Worm (Caenorhabditis elegans) whole organism, young adult: ENCODE data around the gene fbxa-179.

Experiments used
- B0035.1 ChIP-seq: sonication (generic microtip); optimal IDR thresholded peaks from 2 replicates; lab custom pipeline; 2016; ENCODE audit warnings: missing genetic modification characterization, mild to moderate bottlenecking, missing compliant biosample characterization, missing genotype, missing genetic modification reagents
- B0336.3 ChIP-seq: fragments of 200-800 bp; sonication (Bioruptor generic); IDR thresholded peaks from 2 replicates; pipeline ENCODE4 v1.3.6; 2022; ENCODE audit warnings: missing genetic modification characterization, missing compliant biosample characterization
- D2030.7 ChIP-seq: fragments of 200-800 bp; sonication (Bioruptor generic); IDR thresholded peaks from 2 replicates; pipeline ENCODE4 v1.3.6; 2022; ENCODE audit warnings: missing genetic modification reagents, missing genetic modification characterization, missing compliant biosample characterization
- F22D6.2 ChIP-seq: sonication (generic microtip); optimal IDR thresholded peaks from 2 replicates; lab custom pipeline; 2016; ENCODE audit warnings: mild to moderate bottlenecking, missing genetic modification characterization, missing compliant biosample characterization
- F23B12.7 ChIP-seq: sonication (generic microtip); optimal IDR thresholded peaks from 2 replicates; lab custom pipeline; 2017; ENCODE audit warnings: missing genetic modification characterization, mild to moderate bottlenecking, missing compliant biosample characterization, antibody characterized with exemption, moderate library complexity; ENCODE audit not compliant: insufficient read depth
- F39B2.1 ChIP-seq: fragments of 200-800 bp; sonication (Bioruptor generic); IDR thresholded peaks from 2 replicates; pipeline ENCODE4 v1.3.6; 2022; ENCODE audit warnings: missing genetic modification reagents, missing genetic modification characterization, missing compliant biosample characterization
- F52B5.7 ChIP-seq: sonication (generic microtip); optimal IDR thresholded peaks from 2 replicates; lab custom pipeline; 2016; ENCODE audit warnings: mild to moderate bottlenecking, missing genetic modification characterization, missing compliant biosample characterization
- F55B11.4 ChIP-seq: sonication (generic microtip); optimal IDR thresholded peaks from 2 replicates; lab custom pipeline; 2016; ENCODE audit warnings: missing compliant biosample characterization, missing genetic modification characterization, borderline replicate concordance; ENCODE audit not compliant: insufficient read depth
- F57C9.4 ChIP-seq: sonication (generic microtip); optimal IDR thresholded peaks from 2 replicates; lab custom pipeline; 2017; ENCODE audit warnings: mild to moderate bottlenecking, missing genetic modification characterization, missing compliant biosample characterization
- T26A5.8 ChIP-seq: sonication (generic microtip); optimal IDR thresholded peaks from 2 replicates; lab custom pipeline; 2016; ENCODE audit warnings: missing genetic modification characterization, missing compliant biosample characterization
- Y53F4B.3 ChIP-seq: fragments of 200-800 bp; sonication (Bioruptor generic); IDR thresholded peaks from 2 replicates; pipeline ENCODE4 v1.3.6; 2022; ENCODE audit warnings: missing genetic modification reagents, missing genetic modification characterization, missing compliant biosample characterization
- Y53G8AR.9 ChIP-seq: fragments of 200-800 bp; sonication (Bioruptor generic); conservative IDR thresholded peaks from 2 replicates; pipeline ENCODE4 v1.3.6; 2022; ENCODE audit warnings: missing genetic modification reagents, missing genetic modification characterization, missing compliant biosample characterization
- attf-3 ChIP-seq: fragments of 200-800 bp; sonication (Bioruptor generic); conservative IDR thresholded peaks from 2 replicates; pipeline ENCODE4 v1.3.6; 2022; ENCODE audit warnings: missing genetic modification reagents, missing genetic modification characterization, missing compliant biosample characterization
- ceh-100 ChIP-seq: fragments of 200-800 bp; sonication (Bioruptor generic); IDR thresholded peaks from 2 replicates; pipeline ENCODE4 v1.3.6; 2022; ENCODE audit warnings: missing genetic modification reagents, missing genetic modification characterization, missing compliant biosample characterization
- die-1 ChIP-seq: sonication (generic microtip); optimal IDR thresholded peaks from 2 replicates; lab custom pipeline; 2016; ENCODE audit warnings: missing genotype, mild to moderate bottlenecking, missing genetic modification characterization, missing compliant biosample characterization
- dpl-1 ChIP-seq: fragments of 150-350 bp; optimal IDR thresholded peaks from 2 replicates; lab custom pipeline; 2014; ENCODE audit warnings: missing biosample characterization, missing genetic modification reagents, missing genetic modification characterization
- egl-18 ChIP-seq: fragments of 200-800 bp; sonication (Bioruptor generic); IDR thresholded peaks from 2 replicates; pipeline ENCODE4 v1.3.6; 2022; ENCODE audit warnings: missing genetic modification reagents, missing genetic modification characterization, missing compliant biosample characterization
- egrh-3 ChIP-seq: fragments of 200-800 bp; sonication (Bioruptor generic); IDR thresholded peaks from 2 replicates; pipeline ENCODE4 v1.3.6; 2022; ENCODE audit warnings: missing genetic modification reagents, missing genetic modification characterization, missing compliant biosample characterization
- ekl-4 ChIP-seq: fragments of 200-800 bp; sonication (Bioruptor generic); IDR thresholded peaks from 2 replicates; pipeline ENCODE4 v1.3.6; 2022; ENCODE audit warnings: missing genetic modification reagents, missing genetic modification characterization, missing compliant biosample characterization
- fkh-3 ChIP-seq: sonication (generic microtip); optimal IDR thresholded peaks from 2 replicates; lab custom pipeline; 2016; ENCODE audit warnings: mild to moderate bottlenecking, missing genetic modification characterization, missing compliant biosample characterization
- hmg-1.2 ChIP-seq: fragments of 200-800 bp; sonication (Bioruptor generic); IDR thresholded peaks from 2 replicates; pipeline ENCODE4 v1.3.6; 2022; ENCODE audit warnings: missing genetic modification reagents, missing genetic modification characterization, missing compliant biosample characterization
- let-526 ChIP-seq: fragments of 200-800 bp; sonication (Bioruptor generic); IDR thresholded peaks from 2 replicates; pipeline ENCODE4 v1.3.6; 2022; ENCODE audit warnings: missing genetic modification reagents, missing genetic modification characterization, missing compliant biosample characterization
- lin-54 ChIP-seq: fragments of 200-800 bp; sonication (Bioruptor generic); optimal IDR thresholded peaks from 2 replicates; lab custom pipeline; 2018; ENCODE audit warnings: mild to moderate bottlenecking, missing genetic modification characterization, missing compliant biosample characterization
- lsy-27 ChIP-seq: sonication (generic microtip); optimal IDR thresholded peaks from 2 replicates; lab custom pipeline; 2017; ENCODE audit warnings: missing genetic modification characterization, mild to moderate bottlenecking, missing compliant biosample characterization, antibody characterized with exemption, missing genotype, borderline replicate concordance; ENCODE audit not compliant: insufficient read depth
- madf-10 ChIP-seq: sonication (generic microtip); optimal IDR thresholded peaks from 2 replicates; lab custom pipeline; 2016; ENCODE audit warnings: mild to moderate bottlenecking, missing genetic modification characterization, missing compliant biosample characterization
- mel-28 ChIP-seq: sonication (generic microtip); optimal IDR thresholded peaks from 2 replicates; lab custom pipeline; 2016; ENCODE audit warnings: borderline replicate concordance, mild to moderate bottlenecking, missing genetic modification characterization, missing compliant biosample characterization
- mes-4 ChIP-seq: sonication (generic microtip); optimal IDR thresholded peaks from 2 replicates; lab custom pipeline; 2016; ENCODE audit warnings: missing genotype, missing genetic modification characterization, missing compliant biosample characterization
- mxl-1 ChIP-seq: sonication (generic microtip); optimal IDR thresholded peaks from 2 replicates; lab custom pipeline; 2016; ENCODE audit warnings: missing genetic modification characterization, missing compliant biosample characterization
- nfya-2 ChIP-seq: fragments of 200-800 bp; sonication (Bioruptor generic); IDR thresholded peaks from 2 replicates; pipeline ENCODE4 v1.3.6; 2022; ENCODE audit warnings: missing genetic modification reagents, missing genetic modification characterization, missing compliant biosample characterization
- nhr-27 ChIP-seq: fragments of 200-800 bp; sonication (Bioruptor generic); optimal IDR thresholded peaks from 2 replicates; lab custom pipeline; 2018; ENCODE audit warnings: mild to moderate bottlenecking, missing genetic modification characterization, moderate library complexity, missing compliant biosample characterization
- nhr-80 ChIP-seq: sonication (generic microtip); optimal IDR thresholded peaks from 2 replicates; lab custom pipeline; 2016; ENCODE audit warnings: missing genetic modification characterization, missing compliant biosample characterization
- pha-4 ChIP-seq: fragments of 150-350 bp; sonication (generic microtip); optimal IDR thresholded peaks from 2 replicates; lab custom pipeline; 2014; ENCODE audit warnings: missing biosample characterization, missing genetic modification reagents, missing genetic modification characterization
- snpc-1.3 ChIP-seq: sonication (generic microtip); optimal IDR thresholded peaks from 2 replicates; lab custom pipeline; 2017; ENCODE audit warnings: missing genetic modification characterization, mild to moderate bottlenecking, missing compliant biosample characterization, antibody characterized with exemption, moderate library complexity, missing genotype, missing genetic modification reagents; ENCODE audit not compliant: insufficient read depth
- tlf-1 ChIP-seq: fragments of 200-800 bp; sonication (Bioruptor generic); optimal IDR thresholded peaks from 2 replicates; lab custom pipeline; 2018; ENCODE audit warnings: mild to moderate bottlenecking, missing genetic modification characterization, missing compliant biosample characterization
- unc-62 ChIP-seq: fragments of 150-350 bp; optimal IDR thresholded peaks from 2 replicates; lab custom pipeline; 2014; ENCODE audit warnings: missing biosample characterization, missing genetic modification reagents, missing genetic modification characterization
- zfh-2 ChIP-seq: fragments of 200-800 bp; sonication (Bioruptor generic); conservative IDR thresholded peaks from 2 replicates; pipeline ENCODE4 v1.3.6; 2022; ENCODE audit warnings: missing genetic modification reagents, missing genetic modification characterization, missing compliant biosample characterization
- ztf-18 ChIP-seq: sonication (generic microtip); optimal IDR thresholded peaks from 2 replicates; lab custom pipeline; 2016; ENCODE audit warnings: missing genotype, mild to moderate bottlenecking, missing genetic modification characterization, missing compliant biosample characterization
- ztf-26 ChIP-seq: sonication (generic microtip); optimal IDR thresholded peaks from 2 replicates; lab custom pipeline; 2017; ENCODE audit warnings: missing genetic modification characterization, missing compliant biosample characterization
- ztf-28 ChIP-seq: fragments of 200-800 bp; sonication (Bioruptor generic); IDR thresholded peaks from 2 replicates; pipeline ENCODE4 v1.3.6; 2022; ENCODE audit warnings: missing genetic modification reagents, missing genetic modification characterization, missing compliant biosample characterization

fbxa-179 gene

ce11 chrX:14447910-14448309 lies 35.2 kb upstream of the fbxa-179 start, which contains the start of gene jmjd-3.2:
Gene jmjd-3.2, plus strand, starts transcription at chrX:14448210.
- TF ChIP-seq nhr-27 (tag; lab: Kevin White, UChicago) (no peak), ztf-18 (tag; lab: Kevin White, UChicago) (no peak), egrh-3 (GFP tag; lab: Robert Waterston, UW) (no peak), ceh-100 (GFP tag; lab: Robert Waterston, UW) (no peak), F52B5.7 (tag; lab: Kevin White, UChicago) (no peak), ztf-26 (tag; lab: Kevin White, UChicago) (no peak), pha-4 (tag; lab: Kevin White, UChicago) (no peak), F39B2.1 (GFP tag; lab: Robert Waterston, UW) (no peak), snpc-1.3 (tag; lab: Kevin White, UChicago) (no peak), madf-10 (tag; lab: Kevin White, UChicago) (no peak), mel-28 (no peak), D2030.7 (GFP tag; lab: Robert Waterston, UW) (no peak), B0035.1 (tag; lab: Kevin White, UChicago) (no peak), F57C9.4 (tag; lab: Kevin White, UChicago) (no peak), Y53G8AR.9 (GFP tag; lab: Robert Waterston, UW) (no peak), ztf-28 (GFP tag; lab: Robert Waterston, UW) (no peak), lsy-27 (tag; lab: Kevin White, UChicago) (no peak), unc-62 (GFP tag; lab: Kevin White, UChicago) (no peak)

ce11 chrX:14447498-14447897 lies 34.8 kb upstream of the fbxa-179 start:
- TF ChIP-seq attf-3 (no peak), mxl-1 (tag; lab: Kevin White, UChicago) (no peak), nhr-80 (tag; lab: Kevin White, UChicago) (no peak), B0336.3 (GFP tag; lab: Robert Waterston, UW) (no peak), tlf-1 (GFP tag; lab: Kevin White, UChicago) (no peak)

DNA sequence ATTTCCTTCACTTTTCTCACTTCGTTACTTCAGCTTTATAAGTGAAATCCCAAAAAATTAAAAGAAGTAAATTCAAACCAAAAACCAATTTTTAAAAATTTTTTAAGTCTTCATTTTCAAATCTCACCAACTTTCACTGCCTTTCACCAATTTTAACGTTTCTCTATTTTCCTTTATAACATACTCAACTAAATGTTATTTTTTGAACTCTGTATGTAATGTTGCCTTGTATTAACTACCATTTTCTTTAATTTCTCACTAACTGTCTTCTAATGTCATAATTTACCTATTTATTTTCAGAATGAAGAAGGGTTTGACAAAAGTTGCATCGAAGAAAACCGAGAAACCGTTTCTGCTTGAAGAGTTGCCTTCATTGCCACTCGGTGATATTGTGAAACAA lies 32.0 kb upstream of the fbxa-179 start, which contains the start of gene F23D12.4:
TSS of gene F23D12.4 (plus strand) at position 301 of the 400 bp plus-strand sequence.
- TF ChIP-seq nfya-2 (GFP tag; lab: Robert Waterston, UW) (no peak), lin-54 (GFP tag; lab: Kevin White, UChicago) (no peak), hmg-1.2 (GFP tag; lab: Robert Waterston, UW) (no peak), egl-18 (GFP tag; lab: Robert Waterston, UW) (no peak), F23B12.7 (tag; lab: Kevin White, UChicago) (no peak), T26A5.8 (tag; lab: Kevin White, UChicago) (no peak), F22D6.2 (tag; lab: Kevin White, UChicago) (no peak), die-1 (tag; lab: Kevin White, UChicago) (no peak), let-526 (GFP tag; lab: Robert Waterston, UW) (no peak), fkh-3 (no peak), dpl-1 (no peak), mes-4 (tag; lab: Kevin White, UChicago) (no peak), zfh-2 (GFP tag; lab: Robert Waterston, UW) (no peak), ekl-4 (GFP tag; lab: Robert Waterston, UW) (no peak), F55B11.4 (no peak), Y53F4B.3 (no peak)
- TF ChIP-seq, all 124 proteins: peak for 0
